Worm (Caenorhabditis elegans) whole organism, L3 larva: ENCODE data around the gene C09B9.7.

Experiments used
- aly-2 ChIP-seq: fragments of 150-350 bp; optimal IDR thresholded peaks from 2 replicates; lab custom pipeline; 2014; ENCODE audit warnings: missing biosample characterization, missing genetic modification characterization
- daf-12 ChIP-seq: fragments of 150-350 bp; optimal IDR thresholded peaks from 2 replicates; lab custom pipeline; 2014; ENCODE audit warnings: missing biosample characterization, missing genetic modification reagents, missing genetic modification characterization
- jun-1 ChIP-seq: fragments of 150-350 bp; optimal IDR thresholded peaks from 2 replicates; lab custom pipeline; 2014; ENCODE audit warnings: missing biosample characterization, missing genetic modification reagents, missing genetic modification characterization
- nhr-25 ChIP-seq: sonication (generic microtip); optimal IDR thresholded peaks from 2 replicates; lab custom pipeline; 2017; ENCODE audit warnings: missing biosample characterization, missing genetic modification characterization
- snpc-4 ChIP-seq: fragments of 150-350 bp; optimal IDR thresholded peaks from 2 replicates; lab custom pipeline; 2014; ENCODE audit warnings: missing biosample characterization, missing genetic modification characterization
- unc-39 ChIP-seq: sonication (generic microtip); optimal IDR thresholded peaks from 4 replicates; lab custom pipeline; 2017; ENCODE audit warnings: missing biosample characterization, missing genetic modification characterization

DNA sequence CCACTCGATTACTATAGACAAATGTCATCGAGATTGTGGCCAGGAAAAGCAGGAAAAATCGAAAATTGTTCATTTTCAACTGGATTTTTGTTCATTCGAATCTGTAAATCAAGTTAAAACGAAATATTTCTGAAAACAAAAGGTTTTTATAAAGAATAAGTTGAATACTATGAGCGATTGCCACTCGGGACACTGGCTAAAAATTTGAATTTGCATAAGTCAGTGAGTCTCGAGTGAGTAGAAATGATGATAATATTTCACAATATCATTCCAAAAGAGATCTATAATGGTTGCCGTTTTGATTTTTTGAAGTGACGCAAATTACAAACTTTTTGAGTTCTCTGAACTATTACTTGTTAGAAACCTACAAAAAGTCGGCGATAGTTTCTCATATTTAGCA, 40.4 kb downstream of the C09B9.7 start, which contains the start of gene T28H11.8:
- TF ChIP-seq snpc-4 (tag; lab: Kevin White, UChicago), result no peak
- TF ChIP-seq nhr-25 (tag; lab: Kevin White, UChicago), result no peak
- no peak for TF ChIP-seq aly-2
- no peak for TF ChIP-seq unc-39 (tag; lab: Kevin White, UChicago)
- TF ChIP-seq daf-12 (tag; lab: Kevin White, UChicago), result no peak
- TF ChIP-seq jun-1 (tag; lab: Kevin White, UChicago), result no peak
